Fruit fly (Drosophila melanogaster): ENCODE measurements around the gene Pp2B-14D.

Pp2B-14D gene

DNA sequence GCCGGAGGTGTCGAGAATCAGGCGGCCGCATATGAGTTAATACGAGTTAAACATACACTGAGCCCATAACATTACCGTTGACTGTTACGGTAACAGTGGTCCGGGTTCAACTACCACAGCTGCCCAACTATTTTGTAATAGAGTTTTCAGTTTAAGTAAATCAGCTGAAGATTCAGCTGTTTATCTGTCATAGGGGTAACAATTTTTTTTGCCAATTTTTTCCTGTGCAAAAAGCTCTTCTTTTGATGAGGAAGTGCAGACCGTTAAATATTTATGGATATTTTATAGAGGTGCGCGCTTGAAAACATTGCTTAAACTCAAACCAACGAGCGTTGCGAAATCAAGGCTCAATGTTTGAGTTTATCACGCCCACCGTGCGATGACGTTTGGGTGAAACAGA, 21.9 kb upstream of the Pp2B-14D start (continued):
- TF ChIP-seq lola (GFP tag; optimal IDR thresholded peaks at IDR 0.05) (no peak), ewg (GFP tag; optimal IDR thresholded peaks at IDR 0.05) (no peak), Spps (tag; optimal IDR thresholded peaks at IDR 0.05) (no peak), CG9876 (GFP tag; optimal IDR thresholded peaks at IDR 0.05) (no peak), pan (optimal IDR thresholded peaks at IDR 0.05) (no peak), pan (GFP tag; optimal IDR thresholded peaks at IDR 0.05 in 1 of 2, IDR thresholded peaks at IDR 0.05 in 1 of 2) (no peak), scrt (GFP tag; optimal IDR thresholded peaks at IDR 0.05) (peak; percentile 4), CG2712 (tag; optimal IDR thresholded peaks at IDR 0.05) (no peak), slbo (GFP tag; IDR thresholded peaks at IDR 0.05) (peak; percentile 31; the same call in 1 of the 2 replicates), CG1529 (GFP tag; optimal IDR thresholded peaks at IDR 0.05) (no peak), HmgD (GFP tag; optimal IDR thresholded peaks at IDR 0.05) (no peak), phol (tag; optimal IDR thresholded peaks at IDR 0.05) (no peak), bab2 (GFP tag; optimal IDR thresholded peaks at IDR 0.05) (no peak), Rfx (GFP tag; IDR thresholded peaks at IDR 0.05) (peak; percentile 19; the same call in 1 of the 2 replicates), Hr39 (optimal IDR thresholded peaks at IDR 0.05) (no peak), grau (tag; optimal IDR thresholded peaks at IDR 0.05) (peak; percentile 30), TFAM (GFP tag; optimal IDR thresholded peaks at IDR 0.05) (no peak), chm (GFP tag; IDR thresholded peaks at IDR 0.05) (no peak), CG2678 (tag; optimal IDR thresholded peaks at IDR 0.05) (peak; percentile 48), CG4820 (GFP tag; optimal IDR thresholded peaks at IDR 0.05) (no peak), psq (GFP tag; optimal IDR thresholded peaks at IDR 0.05) (no peak), pho (GFP tag; optimal IDR thresholded peaks at IDR 0.05) (no peak), wdn (GFP tag; IDR thresholded peaks at IDR 0.05) (no peak), toy (GFP tag; IDR thresholded peaks at IDR 0.05) (no peak), gem (tag; optimal IDR thresholded peaks at IDR 0.05) (peak; percentile 38), insv (GFP tag; optimal IDR thresholded peaks at IDR 0.05) (no peak), Dfd (GFP tag; optimal IDR thresholded peaks at IDR 0.05) (no peak), CG9932 (GFP tag; IDR thresholded peaks at IDR 0.05) (0 out of 2 replicates have a peak, but pooled peaks have one; percentile 16), Stat92E (GFP tag; optimal IDR thresholded peaks at IDR 0.05) (no peak), row (GFP tag; IDR thresholded peaks at IDR 0.05) (peak; percentile 44; the same call in 2 of the 3 replicates), CG32772 (GFP tag; IDR thresholded peaks at IDR 0.05) (no peak), Dip3 (GFP tag; optimal IDR thresholded peaks at IDR 0.05) (no peak), CG6254 (GFP tag; optimal IDR thresholded peaks at IDR 0.05) (no peak), CG14014 (GFP tag; IDR thresholded peaks at IDR 0.05) (no peak), CG13424 (tag; optimal IDR thresholded peaks at IDR 0.05) (peak; percentile 22), CG14710 (tag; optimal IDR thresholded peaks at IDR 0.05) (no peak), Sox100B (GFP tag; optimal IDR thresholded peaks at IDR 0.05) (no peak), Adf1 (GFP tag; IDR thresholded peaks at IDR 0.05) (no peak), otp (GFP tag; IDR thresholded peaks at IDR 0.05) (no peak), E2f1 (GFP tag; IDR thresholded peaks at IDR 0.05) (no peak), fd102C (GFP tag; optimal IDR thresholded peaks at IDR 0.05) (no peak), CG33213 (GFP tag; optimal IDR thresholded peaks at IDR 0.05) (no peak), CG17912 (GFP tag; optimal IDR thresholded peaks at IDR 0.05) (no peak), CG3163 (GFP tag; optimal IDR thresholded peaks at IDR 0.05) (no peak), lab (GFP tag; optimal IDR thresholded peaks at IDR 0.05) (peak; percentile 31), CG6272 (GFP tag; IDR thresholded peaks at IDR 0.05) (no peak), sens (GFP tag) (peak; percentile 64), CG31365 (tag; optimal IDR thresholded peaks at IDR 0.05) (no peak), Tbp (GFP tag; optimal IDR thresholded peaks at IDR 0.05) (no peak), CG5245 (GFP tag; optimal IDR thresholded peaks at IDR 0.05) (no peak), CG12299 (tag; optimal IDR thresholded peaks at IDR 0.05) (no peak), CG7839 (tag; optimal IDR thresholded peaks at IDR 0.05) (peak; percentile 10), vvl (GFP tag; IDR thresholded peaks at IDR 0.05) (no peak)

All from whole organism, embryonic.